Fruit fly (Drosophila melanogaster) whole organism, adult: ENCODE results near the gene CG15545.
A peak's percentile ranks its signal among the peaks of the same experiment; 100 is the strongest.

Experiments used
- CG11617 ChIP-seq: fragments of 200-800 bp; sonication (Bioruptor generic); optimal IDR thresholded peaks from 2 replicates; lab custom pipeline; 2017; ENCODE audit warnings: mild to moderate bottlenecking, missing biosample characterization, missing genetic modification reagents, missing genetic modification characterization
- CG12768 ChIP-seq: fragments of 200-800 bp; sonication (Bioruptor generic); optimal IDR thresholded peaks from 2 replicates; lab custom pipeline; 2017; ENCODE audit warnings: missing biosample characterization, missing genetic modification characterization, mild to moderate bottlenecking, moderate library complexity, missing genetic modification reagents
- CG14711 ChIP-seq: fragments of 200-800 bp; sonication (Bioruptor generic); optimal IDR thresholded peaks from 2 replicates; lab custom pipeline; 2018; ENCODE audit warnings: missing biosample characterization, mild to moderate bottlenecking, missing genetic modification characterization, moderate library complexity
- CG1620 ChIP-seq: fragments of 200-800 bp; sonication (Bioruptor generic); optimal IDR thresholded peaks from 2 replicates; lab custom pipeline; 2016; ENCODE audit warnings: missing biosample characterization, missing genetic modification characterization
- CG33017 ChIP-seq: fragments of 200-800 bp; sonication (Bioruptor generic); optimal IDR thresholded peaks from 2 replicates; lab custom pipeline; 2018; ENCODE audit warnings: missing biosample characterization, mild to moderate bottlenecking, missing genetic modification characterization, moderate library complexity
- CG5204 ChIP-seq: fragments of 200-800 bp; sonication (Bioruptor generic); optimal IDR thresholded peaks from 2 replicates; lab custom pipeline; 2016; ENCODE audit warnings: missing biosample characterization, missing genetic modification characterization
- CG7045 ChIP-seq: fragments of 200-800 bp; sonication (Bioruptor generic); optimal IDR thresholded peaks from 2 replicates; lab custom pipeline; 2017; ENCODE audit warnings: missing biosample characterization, mild to moderate bottlenecking, missing genetic modification characterization
- CG7101 ChIP-seq: fragments of 200-800 bp; sonication (Bioruptor generic); optimal IDR thresholded peaks from 2 replicates; lab custom pipeline; 2018; ENCODE audit warnings: missing biosample characterization, mild to moderate bottlenecking, missing genetic modification characterization, moderate library complexity
- Clk ChIP-seq: fragments of 200-800 bp; sonication (Bioruptor generic); optimal IDR thresholded peaks from 2 replicates; lab custom pipeline; 2017; ENCODE audit warnings: missing biosample characterization, missing genetic modification characterization
- Crg-1 ChIP-seq: fragments of 200-800 bp; sonication (Bioruptor generic); optimal IDR thresholded peaks from 2 replicates; lab custom pipeline; 2016; ENCODE audit warnings: missing biosample characterization, missing genetic modification characterization
- Hr96 ChIP-seq: fragments of 200-800 bp; sonication (Bioruptor generic); optimal IDR thresholded peaks from 2 replicates; lab custom pipeline; 2016; ENCODE audit warnings: missing biosample characterization, missing genetic modification characterization
- Mnt ChIP-seq: fragments of 200-800 bp; sonication (Bioruptor generic); optimal IDR thresholded peaks from 2 replicates; lab custom pipeline; 2016; ENCODE audit warnings: missing biosample characterization, mild to moderate bottlenecking, missing genetic modification characterization
- bab1 ChIP-seq: fragments of 200-800 bp; sonication (Bioruptor generic); optimal IDR thresholded peaks from 3 replicates; lab custom pipeline; 2019; ENCODE audit warnings: missing biosample characterization, mild to moderate bottlenecking, missing genetic modification characterization, moderate library complexity
- cic ChIP-seq: fragments of 200-800 bp; sonication (Bioruptor generic); optimal IDR thresholded peaks from 2 replicates; lab custom pipeline; 2017; ENCODE audit warnings: missing biosample characterization, mild to moderate bottlenecking, missing genetic modification characterization, moderate library complexity
- cnc ChIP-seq, 2 experiments: fragments of >200 bp; optimal IDR thresholded peaks; 2 replicates each; lab custom pipeline; 2017
- kay ChIP-seq: fragments of 200-800 bp; sonication (Bioruptor generic); peaks from one replicate; lab custom pipeline; 2016; ENCODE audit warnings: missing biosample characterization, missing genetic modification characterization, borderline replicate concordance
- ovo ChIP-seq: fragments of 200-800 bp; sonication (Bioruptor generic); optimal IDR thresholded peaks from 2 replicates; lab custom pipeline; 2016; ENCODE audit warnings: missing biosample characterization, missing genetic modification characterization
- pad ChIP-seq: fragments of 200-800 bp; sonication (Bioruptor generic); optimal IDR thresholded peaks from 3 replicates; lab custom pipeline; 2017; ENCODE audit warnings: missing biosample characterization, missing genetic modification characterization, mild to moderate bottlenecking, moderate library complexity, missing genetic modification reagents
- tj ChIP-seq: fragments of 200-800 bp; sonication (Bioruptor generic); optimal IDR thresholded peaks from 3 replicates; lab custom pipeline; 2017; ENCODE audit warnings: missing biosample characterization, mild to moderate bottlenecking, missing genetic modification characterization, moderate library complexity
- toe ChIP-seq: fragments of 200-800 bp; sonication (Bioruptor generic); optimal IDR thresholded peaks from 2 replicates; lab custom pipeline; 2016; ENCODE audit warnings: missing biosample characterization, missing genetic modification characterization

CG15545 gene

DNA sequence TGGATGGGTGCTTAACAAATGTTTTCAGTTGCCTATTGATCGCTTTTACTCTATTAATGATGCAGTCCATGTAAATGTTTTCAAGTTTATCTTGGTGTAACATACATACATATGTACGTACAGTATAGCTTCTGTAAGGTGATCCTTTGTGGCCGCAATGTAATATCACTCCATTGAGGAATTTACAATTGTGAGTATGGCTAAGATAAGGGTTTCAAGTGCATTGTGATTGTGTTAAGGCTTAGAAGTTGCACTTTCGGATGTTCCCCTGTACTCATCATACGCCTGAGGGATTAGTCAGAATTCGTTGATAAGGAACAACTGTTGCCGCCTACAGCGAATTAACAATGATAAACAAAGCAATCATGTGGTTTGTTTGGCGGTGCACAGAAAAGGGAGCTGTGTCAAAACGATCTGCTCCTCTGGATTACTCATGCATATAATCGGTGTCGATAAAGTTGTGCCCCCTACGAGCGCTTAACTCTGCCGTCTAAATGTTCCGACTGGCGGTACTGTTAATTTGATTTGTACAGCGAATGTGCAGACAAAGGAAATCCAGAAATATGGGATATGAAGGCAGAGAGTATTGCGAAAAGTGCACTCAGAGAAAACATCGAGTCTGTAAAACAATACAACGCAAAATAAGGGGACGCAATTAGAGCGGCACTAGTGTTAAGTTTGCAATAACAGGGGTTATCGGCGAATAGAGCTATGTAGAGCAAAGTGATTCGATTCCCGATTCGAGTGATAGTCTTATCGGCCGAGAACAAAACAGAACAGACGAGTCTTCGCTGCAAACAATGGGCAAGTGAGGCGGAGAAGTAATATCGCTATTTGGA, 15.8 kb upstream of the CG15545 start:
- TF ChIP-seq tj (no peak), CG12768 (GFP tag; lab: Kevin White, UChicago) (peak; percentile 87), CG11617 (GFP tag; lab: Kevin White, UChicago) (peak; percentile 30), Hr96 (GFP tag; lab: Kevin White, UChicago) (peak; percentile 68), Crg-1 (GFP tag; lab: Kevin White, UChicago) (peak; percentile 12), ovo (no peak), cic (GFP tag; lab: Kevin White, UChicago) (peak; percentile 95), CG7101 (peak; percentile 80), CG14711 (peak; percentile 77), bab1 (GFP tag; lab: Kevin White, UChicago) (peak; percentile 68), CG33017 (tag; lab: Kevin White, UChicago) (peak; percentile 81), toe (peak; percentile 66), CG1620 (no peak), kay (no peak), CG7045 (peak; percentile 70), pad (peak; percentile 53), Mnt (GFP tag; lab: Kevin White, UChicago) (peak; percentile 30)

DNA sequence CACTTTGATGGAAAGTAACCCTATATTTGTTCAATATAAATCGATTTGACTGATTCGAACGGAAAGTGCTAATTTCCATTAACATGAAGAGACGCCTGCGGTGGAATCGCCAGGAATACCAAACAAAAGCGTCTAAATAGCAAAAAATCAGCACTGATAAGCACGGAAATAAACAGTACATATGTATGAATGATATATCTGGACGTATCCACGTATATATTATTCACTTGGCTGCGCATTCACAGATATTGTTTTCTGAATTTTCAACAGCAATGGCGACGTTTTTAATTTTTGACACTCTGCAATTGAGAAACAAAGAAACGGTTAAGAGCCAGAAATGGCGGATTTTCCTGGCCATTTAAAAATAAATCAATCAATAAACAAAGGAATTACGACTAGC, 15.2 kb upstream of the CG15545 start:
- TF ChIP-seq kay (peak; percentile 91), Hr96 (GFP tag; lab: Kevin White, UChicago) (no peak), Crg-1 (GFP tag; lab: Kevin White, UChicago) (no peak), CG7101 (no peak), CG12768 (GFP tag; lab: Kevin White, UChicago) (no peak), CG33017 (tag; lab: Kevin White, UChicago) (no peak)

DNA sequence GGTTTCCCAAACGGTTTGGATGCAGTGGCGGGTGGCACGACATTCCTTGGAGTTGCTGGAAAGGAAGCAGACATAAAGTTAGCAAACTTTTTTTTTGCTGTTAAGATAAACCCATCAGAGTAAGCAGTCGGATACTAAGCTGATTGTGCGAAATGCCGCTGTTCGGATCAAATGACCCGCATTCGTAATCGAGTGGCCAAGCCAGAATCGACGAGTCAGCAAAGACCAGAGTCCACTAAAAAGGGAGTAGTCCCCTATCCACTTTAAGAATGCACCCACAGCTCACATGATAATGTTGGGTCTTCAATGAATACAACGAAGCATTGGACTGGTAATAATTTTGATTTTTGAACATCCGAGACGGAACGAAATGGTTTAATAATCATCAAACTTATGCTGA, 14.7 kb upstream of the CG15545 start:
- TF ChIP-seq CG1620 (no peak), kay (no peak), CG11617 (GFP tag; lab: Kevin White, UChicago) (no peak), tj (peak; percentile 96), CG12768 (GFP tag; lab: Kevin White, UChicago) (no peak)

DNA sequence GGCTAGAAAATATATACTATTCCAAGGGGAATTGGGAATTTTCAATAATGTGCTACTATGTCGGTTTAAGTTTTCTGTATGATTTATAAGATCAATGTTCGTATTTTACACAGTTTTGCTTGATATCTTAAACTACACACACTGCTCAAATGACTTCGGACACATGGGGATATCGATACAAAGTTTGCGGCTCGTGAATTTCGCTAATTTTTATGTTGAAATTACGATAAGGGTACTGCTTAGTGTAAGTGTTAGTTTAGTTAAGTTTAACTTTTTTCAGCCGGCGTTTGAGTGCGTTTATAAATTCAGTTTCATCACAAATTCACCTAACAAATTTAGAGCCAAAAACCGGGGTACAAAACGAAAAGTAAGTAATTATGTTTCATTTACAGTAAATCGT, 11.3 kb upstream of the CG15545 start, which contains the start of gene CG15547:
Gene CG15547 (minus strand): TSS at position 101 of the 400 bp plus-strand sequence.
- no peak for TF ChIP-seq CG7101
- TF ChIP-seq CG1620: no peak
- no peak for TF ChIP-seq cnc (optimal IDR thresholded peaks at IDR 0.05; lab: Kevin White, UChicago)
- no peak for TF ChIP-seq cic (GFP tag; lab: Kevin White, UChicago)
- no peak for TF ChIP-seq CG7045
- TF ChIP-seq ovo: no peak
- no peak for TF ChIP-seq Crg-1 (GFP tag; lab: Kevin White, UChicago)
- no peak for TF ChIP-seq Mnt (GFP tag; lab: Kevin White, UChicago)
- TF ChIP-seq CG5204 (GFP tag; lab: Kevin White, UChicago): no peak
- no peak for TF ChIP-seq kay
- no peak for TF ChIP-seq Hr96 (GFP tag; lab: Kevin White, UChicago)
- TF ChIP-seq toe: no peak
- no peak for TF ChIP-seq bab1 (GFP tag; lab: Kevin White, UChicago)
- no peak for TF ChIP-seq CG33017 (tag; lab: Kevin White, UChicago)
- no peak for TF ChIP-seq Clk (GFP tag; lab: Kevin White, UChicago)
- no peak for TF ChIP-seq pad
- no peak for TF ChIP-seq CG11617 (GFP tag; lab: Kevin White, UChicago)
- TF ChIP-seq CG12768 (GFP tag; lab: Kevin White, UChicago): no peak

DNA sequence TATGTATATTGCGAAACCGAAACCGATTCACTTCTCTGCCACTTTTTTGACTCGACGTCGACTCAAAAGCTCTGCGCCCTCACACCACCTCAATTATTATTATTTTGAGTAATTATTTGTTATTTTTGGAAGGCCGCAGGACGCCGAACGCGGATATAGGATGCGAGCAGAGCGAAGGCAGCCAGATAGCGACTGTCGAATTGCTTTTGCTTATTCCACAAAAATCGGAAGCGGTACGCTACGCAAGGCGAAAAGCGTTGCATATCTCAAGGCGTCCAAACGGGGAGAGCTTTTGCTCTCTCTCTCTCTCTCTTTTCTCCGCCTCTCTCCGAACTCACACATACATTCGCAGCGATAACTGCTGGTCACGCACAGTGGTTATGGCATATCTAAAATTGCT, 8.7 kb upstream of the CG15545 start, which contains the start of gene CG12071:
Gene CG12071 (minus strand): TSS at position 134 of the 400 bp plus-strand sequence.
- TF ChIP-seq Crg-1 (GFP tag; lab: Kevin White, UChicago): no peak
- TF ChIP-seq Mnt (GFP tag; lab: Kevin White, UChicago): no peak
- no peak for TF ChIP-seq CG11617 (GFP tag; lab: Kevin White, UChicago)
- no peak for TF ChIP-seq Hr96 (GFP tag; lab: Kevin White, UChicago)
- TF ChIP-seq CG1620: no peak
- TF ChIP-seq CG7101: no peak
- TF ChIP-seq cic (GFP tag; lab: Kevin White, UChicago): no peak
- no peak for TF ChIP-seq cnc (optimal IDR thresholded peaks at IDR 0.05; lab: Kevin White, UChicago)
- no peak for TF ChIP-seq CG12768 (GFP tag; lab: Kevin White, UChicago)
- no peak for TF ChIP-seq Clk (GFP tag; lab: Kevin White, UChicago)
- TF ChIP-seq CG33017 (tag; lab: Kevin White, UChicago): no peak
- TF ChIP-seq ovo: no peak
- no peak for TF ChIP-seq pad
- no peak for TF ChIP-seq tj
- no peak for TF ChIP-seq toe
- TF ChIP-seq CG5204 (GFP tag; lab: Kevin White, UChicago): no peak

DNA sequence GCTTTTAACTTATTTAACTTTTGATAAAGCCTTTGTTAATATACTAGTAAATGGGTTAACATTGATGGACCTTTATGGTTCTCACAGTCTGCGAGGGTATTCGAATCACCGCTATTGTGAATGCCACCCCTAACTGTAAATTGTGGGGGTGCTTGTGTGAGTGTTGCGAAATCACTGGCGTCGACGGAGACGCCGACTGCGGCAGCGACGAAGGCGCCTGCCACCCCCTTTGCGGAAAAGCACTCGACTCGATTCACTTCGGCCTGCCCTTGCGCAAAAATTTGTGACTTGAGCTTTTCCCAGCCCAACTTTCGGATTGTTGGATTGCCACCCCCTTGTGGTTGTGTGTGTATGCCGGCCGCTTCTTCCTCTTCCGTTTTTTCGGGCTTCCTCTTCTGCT, 7.9 kb upstream of the CG15545 start:
- no peak for TF ChIP-seq CG11617 (GFP tag; lab: Kevin White, UChicago)

DNA sequence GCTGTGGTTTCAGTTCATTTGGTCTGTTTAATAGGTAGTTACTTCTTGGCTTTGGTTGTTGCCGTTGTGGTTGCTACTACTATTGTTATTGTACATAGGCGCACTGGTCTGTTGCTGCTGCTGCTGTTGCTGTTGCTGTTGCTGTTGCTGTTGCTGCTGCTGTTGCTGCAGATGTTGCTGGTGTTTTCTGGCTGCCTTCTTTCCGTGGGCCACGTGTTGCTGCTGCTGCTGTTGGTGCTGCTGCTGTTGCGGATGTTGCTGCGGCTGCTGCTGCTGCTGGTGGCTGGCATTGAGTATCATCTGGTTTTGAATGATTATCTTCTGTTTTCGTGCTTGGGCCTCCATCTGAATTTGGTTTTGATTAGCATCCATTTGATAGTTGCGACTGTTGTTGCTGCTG, 6.0 kb upstream of the CG15545 start:
- no peak for TF ChIP-seq Crg-1 (GFP tag; lab: Kevin White, UChicago)
- no peak for TF ChIP-seq CG1620
- no peak for TF ChIP-seq pad
- TF ChIP-seq Mnt (GFP tag; lab: Kevin White, UChicago): no peak
- TF ChIP-seq tj: no peak
- no peak for TF ChIP-seq kay
